Fruit fly (Drosophila melanogaster) whole organism, embryonic: ENCODE data around the gene Sulf1.
A peak's percentile ranks its signal among the peaks of the same experiment; 100 is the strongest.

Experiments used
- Abd-B ChIP-seq: fragments of 200-800 bp; sonication (Bioruptor generic); optimal IDR thresholded peaks from 2 replicates; lab custom pipeline; 2018; ENCODE audit warnings: missing biosample characterization, mild to moderate bottlenecking, missing genetic modification characterization, moderate library complexity
- Atf3 ChIP-seq: fragments of 200-800 bp; sonication (Bioruptor generic); optimal IDR thresholded peaks from 3 replicates; lab custom pipeline; 2016; ENCODE audit warnings: missing biosample characterization, missing genetic modification characterization
- BEAF-32 ChIP-seq: fragments of 200-800 bp; sonication (Bioruptor generic); optimal IDR thresholded peaks from 3 replicates; lab custom pipeline; 2017; ENCODE audit warnings: missing biosample characterization, missing genetic modification characterization, mild to moderate bottlenecking, moderate library complexity, missing genetic modification reagents
- Bgb ChIP-seq: fragments of 200-800 bp; sonication (Bioruptor generic); IDR thresholded peaks from 2 replicates; pipeline ENCODE4 v1.3.6; 2022; ENCODE audit warnings: missing biosample characterization, missing genetic modification characterization; ENCODE audit not compliant: partially characterized antibody
- CG10462 ChIP-seq: fragments of 200-800 bp; sonication (Bioruptor generic); optimal IDR thresholded peaks from 2 replicates; lab custom pipeline; 2016; ENCODE audit warnings: missing biosample characterization, missing genetic modification characterization
- CG11456 ChIP-seq: fragments of 200-800 bp; sonication (Bioruptor generic); IDR thresholded peaks from 3 replicates; pipeline ENCODE4 v1.3.6; 2022; ENCODE audit warnings: missing biosample characterization, missing genetic modification characterization
- CG12391 ChIP-seq: fragments of 200-800 bp; sonication (Bioruptor generic); optimal IDR thresholded peaks from 3 replicates; lab custom pipeline; 2018; ENCODE audit warnings: missing biosample characterization, mild to moderate bottlenecking, missing genetic modification characterization, moderate library complexity
- CG14014 ChIP-seq: fragments of 200-800 bp; sonication (Bioruptor generic); IDR thresholded peaks from 2 replicates; pipeline ENCODE4 v1.3.6; 2022; ENCODE audit warnings: missing biosample characterization, missing genetic modification characterization
- CG14441 ChIP-seq: fragments of 200-800 bp; sonication (Bioruptor generic); IDR thresholded peaks from 2 replicates; pipeline ENCODE4 v1.3.6; 2022; ENCODE audit warnings: missing biosample characterization, missing genetic modification characterization
- CG14860 ChIP-seq: fragments of 200-800 bp; sonication (Bioruptor generic); IDR thresholded peaks from 3 replicates; pipeline ENCODE4 v1.3.6; 2022; ENCODE audit warnings: missing biosample characterization, missing genetic modification characterization; ENCODE audit not compliant: partially characterized antibody
- CG15514 ChIP-seq: fragments of 200-800 bp; sonication (Bioruptor generic); optimal IDR thresholded peaks from 3 replicates; lab custom pipeline; 2017; ENCODE audit warnings: missing biosample characterization, missing genetic modification characterization, mild to moderate bottlenecking, moderate library complexity, missing genetic modification reagents
- CG1602 ChIP-seq: fragments of 200-800 bp; sonication (Bioruptor generic); optimal IDR thresholded peaks from 3 replicates; lab custom pipeline; 2016; ENCODE audit warnings: missing biosample characterization, missing genetic modification characterization
- CG1647 ChIP-seq: fragments of 200-800 bp; sonication (Bioruptor generic); optimal IDR thresholded peaks from 3 replicates; lab custom pipeline; 2016; ENCODE audit warnings: missing biosample characterization, missing genetic modification characterization
- CG17186 ChIP-seq: fragments of 200-800 bp; sonication (Bioruptor generic); optimal IDR thresholded peaks from 3 replicates; lab custom pipeline; 2017; ENCODE audit warnings: missing biosample characterization, missing genetic modification reagents, missing genetic modification characterization
- CG17361 ChIP-seq: fragments of 200-800 bp; sonication (Bioruptor generic); IDR thresholded peaks from 3 replicates; pipeline ENCODE4 v1.3.6; 2022; ENCODE audit warnings: missing biosample characterization, missing genetic modification characterization
- CG17612 ChIP-seq: fragments of 200-800 bp; sonication (Bioruptor generic); IDR thresholded peaks from 2 replicates; pipeline ENCODE4 v1.3.6; 2022; ENCODE audit warnings: missing biosample characterization, missing genetic modification characterization
- CG32532 ChIP-seq: fragments of 200-800 bp; sonication (Bioruptor generic); IDR thresholded peaks from 2 replicates; pipeline ENCODE4 v1.3.6; 2022; ENCODE audit warnings: missing biosample characterization, missing genetic modification characterization
- CG33213 ChIP-seq: fragments of 200-800 bp; sonication (Bioruptor generic); optimal IDR thresholded peaks from 3 replicates; lab custom pipeline; 2016; ENCODE audit warnings: missing biosample characterization, missing genetic modification characterization
- CG3995 ChIP-seq: fragments of 200-800 bp; sonication (Bioruptor generic); optimal IDR thresholded peaks from 3 replicates; lab custom pipeline; 2016; ENCODE audit warnings: missing biosample characterization, missing genetic modification characterization
- CG6175 ChIP-seq: fragments of 200-800 bp; sonication (Bioruptor generic); IDR thresholded peaks from 3 replicates; pipeline ENCODE4 v1.3.6; 2022; ENCODE audit warnings: missing biosample characterization, missing genetic modification characterization
- CG6689 ChIP-seq: fragments of 200-800 bp; sonication (Bioruptor generic); IDR thresholded peaks from 2 replicates; pipeline ENCODE4 v1.3.6; 2022; ENCODE audit warnings: missing biosample characterization, missing genetic modification characterization
- CG6791 ChIP-seq: fragments of 200-800 bp; sonication (Bioruptor generic); IDR thresholded peaks from 3 replicates; pipeline ENCODE4 v1.3.6; 2022; ENCODE audit warnings: missing biosample characterization, missing genetic modification characterization; ENCODE audit not compliant: partially characterized antibody
- CG8281 ChIP-seq: fragments of 200-800 bp; sonication (Bioruptor generic); optimal IDR thresholded peaks from 2 replicates; lab custom pipeline; 2018; ENCODE audit warnings: missing biosample characterization, mild to moderate bottlenecking, missing genetic modification characterization, moderate library complexity
- CG9437 ChIP-seq: fragments of 200-800 bp; sonication (Bioruptor generic); optimal IDR thresholded peaks from 2 replicates; lab custom pipeline; 2018; ENCODE audit warnings: missing biosample characterization, mild to moderate bottlenecking, missing genetic modification characterization
- Chrac-16 ChIP-seq: fragments of 200-800 bp; sonication (Bioruptor generic); optimal IDR thresholded peaks from 3 replicates; lab custom pipeline; 2016; ENCODE audit warnings: missing biosample characterization, missing genetic modification characterization
- Dip3 ChIP-seq: fragments of 200-800 bp; sonication (Bioruptor generic); optimal IDR thresholded peaks from 3 replicates; lab custom pipeline; 2016; ENCODE audit warnings: missing biosample characterization, missing genetic modification characterization
- Fer3 ChIP-seq: fragments of 200-800 bp; sonication (Bioruptor generic); optimal IDR thresholded peaks from 2 replicates; lab custom pipeline; 2018; ENCODE audit warnings: missing biosample characterization, mild to moderate bottlenecking, missing genetic modification characterization, moderate library complexity
- HHEX ChIP-seq: fragments of 200-800 bp; sonication (Bioruptor generic); optimal IDR thresholded peaks from 3 replicates; lab custom pipeline; 2017; ENCODE audit warnings: missing biosample characterization, mild to moderate bottlenecking, missing genetic modification characterization, missing genetic modification reagents
- Hand ChIP-seq: fragments of 200-800 bp; sonication (Bioruptor generic); optimal IDR thresholded peaks from 2 replicates; lab custom pipeline; 2017; ENCODE audit warnings: mild to moderate bottlenecking, missing biosample characterization, missing genetic modification reagents, missing genetic modification characterization
- Hey ChIP-seq: fragments of 200-800 bp; sonication (Bioruptor generic); optimal IDR thresholded peaks from 3 replicates; lab custom pipeline; 2018; ENCODE audit warnings: missing biosample characterization, mild to moderate bottlenecking, missing genetic modification characterization
- NC2α ChIP-seq: fragments of 200-800 bp; sonication (Bioruptor generic); optimal IDR thresholded peaks from 2 replicates; lab custom pipeline; 2016; ENCODE audit warnings: missing biosample characterization, missing genetic modification characterization
- Sox102F ChIP-seq: fragments of 200-800 bp; sonication (Bioruptor generic); optimal IDR thresholded peaks from 2 replicates; lab custom pipeline; 2018; ENCODE audit warnings: missing biosample characterization, mild to moderate bottlenecking, missing genetic modification characterization, moderate library complexity
- Spps ChIP-seq: fragments of 200-800 bp; sonication (Bioruptor generic); optimal IDR thresholded peaks from 2 replicates; lab custom pipeline; 2018; ENCODE audit warnings: missing biosample characterization, mild to moderate bottlenecking, missing genetic modification characterization
- Xbp1 ChIP-seq: fragments of 200-800 bp; sonication (Bioruptor generic); optimal IDR thresholded peaks from 3 replicates; lab custom pipeline; 2016; ENCODE audit warnings: missing biosample characterization, mild to moderate bottlenecking, missing genetic modification characterization
- ara ChIP-seq: fragments of 200-800 bp; sonication (Bioruptor generic); IDR thresholded peaks from 2 replicates; pipeline ENCODE4 v1.3.6; 2022; ENCODE audit warnings: missing biosample characterization, missing genetic modification characterization
- chif ChIP-seq, 2 experiments: fragments of 200-800 bp; sonication (Bioruptor generic); optimal IDR thresholded peaks; 3 replicates each; lab custom pipeline; 2016; ENCODE audit warnings: missing biosample characterization in 2 of 2, missing genetic modification characterization in 2 of 2
- crp ChIP-seq, 2 experiments: fragments of 200-800 bp; sonication (Bioruptor generic); optimal IDR thresholded peaks; 2 replicates in 1 of 2; 3 replicates in 1 of 2; lab custom pipeline; 2017; ENCODE audit warnings: missing biosample characterization in 2 of 2, missing genetic modification characterization in 2 of 2, mild to moderate bottlenecking in 1 of 2, moderate library complexity in 1 of 2
- dmrt11E ChIP-seq: fragments of 200-800 bp; sonication (Bioruptor generic); optimal IDR thresholded peaks from 3 replicates; lab custom pipeline; 2018; ENCODE audit warnings: missing biosample characterization, mild to moderate bottlenecking, missing genetic modification characterization, moderate library complexity
- insv ChIP-seq, 2 experiments: fragments of 200-800 bp; sonication (Bioruptor generic); optimal IDR thresholded peaks; 3 replicates each; lab custom pipeline; 2016 to 2018; ENCODE audit warnings: missing biosample characterization in 2 of 2, missing genetic modification characterization in 2 of 2
- jing ChIP-seq: fragments of 200-800 bp; sonication (Bioruptor generic); optimal IDR thresholded peaks from 2 replicates; lab custom pipeline; 2018; ENCODE audit warnings: missing biosample characterization, mild to moderate bottlenecking, missing genetic modification characterization
- knrl ChIP-seq: fragments of 200-800 bp; sonication (Bioruptor generic); IDR thresholded peaks from 3 replicates; pipeline ENCODE4 v1.3.6; 2022; ENCODE audit warnings: missing biosample characterization, missing genetic modification characterization; ENCODE audit not compliant: partially characterized antibody
- nau ChIP-seq: fragments of 200-800 bp; sonication (Bioruptor generic); optimal IDR thresholded peaks from 3 replicates; lab custom pipeline; 2017; ENCODE audit warnings: missing biosample characterization, mild to moderate bottlenecking, missing genetic modification characterization, missing genetic modification reagents
- pita ChIP-seq: fragments of 200-800 bp; sonication (Bioruptor generic); optimal IDR thresholded peaks from 2 replicates; lab custom pipeline; 2017; ENCODE audit warnings: missing biosample characterization, mild to moderate bottlenecking, missing genetic modification characterization
- ranshi ChIP-seq: fragments of 200-800 bp; sonication (Bioruptor generic); IDR thresholded peaks from 2 replicates; pipeline ENCODE4 v1.3.6; 2022; ENCODE audit warnings: missing biosample characterization, missing genetic modification characterization
- salm ChIP-seq: fragments of 200-800 bp; sonication (Bioruptor generic); optimal IDR thresholded peaks from 2 replicates; lab custom pipeline; 2018; ENCODE audit warnings: missing biosample characterization, mild to moderate bottlenecking, missing genetic modification characterization
- slou ChIP-seq: fragments of 200-800 bp; sonication (Bioruptor generic); optimal IDR thresholded peaks from 3 replicates; lab custom pipeline; 2016; ENCODE audit warnings: missing biosample characterization, missing genetic modification characterization
- sob ChIP-seq: fragments of 200-800 bp; sonication (Bioruptor generic); IDR thresholded peaks from 2 replicates; pipeline ENCODE4 v1.3.6; 2022; ENCODE audit warnings: missing biosample characterization, missing genetic modification characterization
- tup ChIP-seq: fragments of 200-800 bp; sonication (Bioruptor generic); optimal IDR thresholded peaks from 2 replicates; lab custom pipeline; 2016; ENCODE audit warnings: missing biosample characterization, mild to moderate bottlenecking, missing genetic modification characterization, moderate library complexity
- zen2 ChIP-seq: fragments of 200-800 bp; sonication (Bioruptor generic); IDR thresholded peaks from 3 replicates; pipeline ENCODE4 v1.3.6; 2022; ENCODE audit warnings: missing biosample characterization, missing genetic modification characterization; ENCODE audit not compliant: partially characterized antibody
- zf30C ChIP-seq: fragments of 200-800 bp; sonication (Bioruptor generic); optimal IDR thresholded peaks from 3 replicates; lab custom pipeline; 2018; ENCODE audit warnings: missing biosample characterization, mild to moderate bottlenecking, missing genetic modification characterization

Sulf1 gene

dm6 chr3R:16338342-16338741 is 1.0 kb downstream of the Sulf1 start (continued):
- TF ChIP-seq CG1602: no peak
- TF ChIP-seq CG9437 (GFP tag; lab: Kevin White, UChicago): no peak
- no peak for TF ChIP-seq Hand (GFP tag; lab: Kevin White, UChicago)
- no peak for TF ChIP-seq HHEX (GFP tag; lab: Kevin White, UChicago)
- TF ChIP-seq CG8281 (tag; lab: Kevin White, UChicago): no peak
- TF ChIP-seq Fer3 (tag; lab: Kevin White, UChicago): no peak
- no peak for TF ChIP-seq CG32532
- TF ChIP-seq CG15514 (GFP tag; lab: Kevin White, UChicago): peak; percentile 77
- TF ChIP-seq CG17361 (GFP tag; lab: Robert Waterston, UW): peak; percentile 18; the same call in 1 of the 3 replicates
- TF ChIP-seq salm (tag; lab: Kevin White, UChicago): no peak
- no peak for TF ChIP-seq zf30C (GFP tag; lab: Kevin White, UChicago)
- TF ChIP-seq nau (GFP tag; lab: Kevin White, UChicago): no peak
- peak; percentile 38 for TF ChIP-seq CG14860 (GFP tag; lab: Robert Waterston, UW)
- no peak for TF ChIP-seq tup
- TF ChIP-seq knrl: no peak
- peak; percentile 29 for TF ChIP-seq CG33213 (GFP tag; lab: Kevin White, UChicago)
- no peak for TF ChIP-seq dmrt11E
- no peak for TF ChIP-seq Abd-B (GFP tag; lab: Kevin White, UChicago)
- TF ChIP-seq Xbp1 (GFP tag; lab: Kevin White, UChicago): no peak
- no peak for TF ChIP-seq Sox102F (GFP tag; lab: Kevin White, UChicago)
- peak in 1 of 2 experiments; percentile 81 for TF ChIP-seq crp (GFP tag; optimal IDR thresholded peaks at IDR 0.05; lab: Kevin White, UChicago)
- TF ChIP-seq Dip3: no peak
- TF ChIP-seq CG3995 (GFP tag; lab: Kevin White, UChicago): no peak
- no peak for TF ChIP-seq jing (GFP tag; lab: Kevin White, UChicago)
- no peak for TF ChIP-seq CG6689 (GFP tag; lab: Robert Waterston, UW)
- no peak for TF ChIP-seq Hey (tag; lab: Kevin White, UChicago)
- no peak for TF ChIP-seq insv (GFP tag; optimal IDR thresholded peaks at IDR 0.05; lab: Kevin White, UChicago)
- TF ChIP-seq sob (GFP tag; lab: Robert Waterston, UW): no peak
- TF ChIP-seq Bgb: no peak; the same call in 1 of the 2 replicates
- no peak for TF ChIP-seq pita
- peak; percentile 65 for TF ChIP-seq CG17186
- TF ChIP-seq CG10462 (GFP tag; lab: Kevin White, UChicago): no peak
- TF ChIP-seq ranshi (GFP tag; lab: Robert Waterston, UW): no peak
- no peak for TF ChIP-seq CG14441 (GFP tag; lab: Robert Waterston, UW)
- TF ChIP-seq Chrac-16 (GFP tag; lab: Kevin White, UChicago): no peak
- peak; percentile 32 for TF ChIP-seq CG12391 (tag; lab: Kevin White, UChicago)
- peak; percentile 49 for TF ChIP-seq BEAF-32 (GFP tag; lab: Kevin White, UChicago)
- TF ChIP-seq zen2 (GFP tag; lab: Robert Waterston, UW): no peak; the same call in 2 of the 3 replicates
- TF ChIP-seq NC2α: peak; percentile 97
- TF ChIP-seq CG14014 (GFP tag; lab: Robert Waterston, UW): no peak
- TF ChIP-seq CG1647 (GFP tag; lab: Kevin White, UChicago): no peak
- no peak for TF ChIP-seq chif (GFP tag; optimal IDR thresholded peaks at IDR 0.05; lab: Kevin White, UChicago)
- TF ChIP-seq Atf3 (GFP tag; lab: Kevin White, UChicago): no peak
- TF ChIP-seq CG11456 (GFP tag; lab: Robert Waterston, UW): no peak
- TF ChIP-seq CG6791 (GFP tag; lab: Robert Waterston, UW): no peak; the same call in 2 of the 3 replicates
- no peak for TF ChIP-seq Spps (tag; lab: Kevin White, UChicago)
- TF ChIP-seq CG17612: no peak
- TF ChIP-seq CG6175 (GFP tag; lab: Robert Waterston, UW): no peak
- no peak for TF ChIP-seq ara (GFP tag; lab: Robert Waterston, UW)
- TF ChIP-seq slou: no peak
